Fruit fly (Drosophila melanogaster): ENCODE results near the gene Ccp84Aa.

DNA sequence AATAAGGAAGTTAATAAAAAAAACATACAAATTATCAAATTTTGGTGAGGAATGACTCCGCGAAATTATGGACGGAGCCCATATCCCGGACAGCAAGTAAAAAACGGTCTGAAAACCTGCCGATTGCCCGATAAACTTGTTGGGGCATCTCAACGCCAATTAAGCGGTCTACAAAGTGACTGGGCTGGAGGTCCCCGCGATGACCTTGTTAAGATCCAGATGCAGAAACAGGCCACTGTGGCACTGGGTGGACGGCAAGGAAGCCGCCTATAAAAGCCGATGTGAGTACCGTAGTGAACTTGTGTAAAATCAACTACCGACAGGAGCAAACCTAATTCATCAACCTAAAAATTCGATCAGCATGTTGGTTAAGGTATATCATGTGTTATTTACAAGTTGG is 19.7 kb upstream of the Ccp84Aa start, which contains the start of gene Edg84A:
- TF ChIP-seq Sin3A (optimal IDR thresholded peaks at IDR 0.05) (no peak), psq (optimal IDR thresholded peaks at IDR 0.05) (no peak), Myc (optimal IDR thresholded peaks at IDR 0.05) (no peak), ttk (optimal IDR thresholded peaks at IDR 0.05) (no peak), h (optimal IDR thresholded peaks at IDR 0.05) (no peak), insv (optimal IDR thresholded peaks at IDR 0.05) (no peak)

Data from Kc167 (cell line).